Worm (Caenorhabditis elegans): ENCODE results near the gene F28F9.2.

- TF ChIP-seq ama-1 (optimal IDR thresholded peaks at IDR 0.05): no peak
- no peak for TF ChIP-seq lin-11 (tag; optimal IDR thresholded peaks at IDR 0.05)
- no peak for TF ChIP-seq ztf-11 (tag; optimal IDR thresholded peaks at IDR 0.05)
- TF ChIP-seq snpc-4 (tag; optimal IDR thresholded peaks at IDR 0.05): no peak
- TF ChIP-seq gmeb-1 (tag; optimal IDR thresholded peaks at IDR 0.05): no peak
- TF ChIP-seq aly-2 (tag; optimal IDR thresholded peaks at IDR 0.05): no peak
- no peak for TF ChIP-seq nhr-12 (tag; optimal IDR thresholded peaks at IDR 0.05)
These were observed 38.6 kb upstream of the F28F9.2 start, which contains the start of gene osm-3 for ce11 chrIV:3800952-3801351.
